Fruit fly (Drosophila melanogaster) whole organism, embryonic: Measurements from ENCODE around the gene nst.
A peak's percentile ranks its signal among the peaks of the same experiment; 100 is the strongest.

Experiments
- B-H2 ChIP-seq: fragments of 200-800 bp; sonication (Bioruptor generic); optimal IDR thresholded peaks from 2 replicates; lab custom pipeline; 2018; ENCODE audit warnings: missing biosample characterization, mild to moderate bottlenecking, missing genetic modification characterization
- CG11560 ChIP-seq: fragments of 200-800 bp; sonication (Bioruptor generic); IDR thresholded peaks from 3 replicates; pipeline ENCODE4 v1.3.6; 2022; ENCODE audit warnings: missing biosample characterization, missing genetic modification characterization
- CG12071 ChIP-seq: fragments of 200-800 bp; sonication (Bioruptor generic); optimal IDR thresholded peaks from 3 replicates; lab custom pipeline; 2018; ENCODE audit warnings: missing biosample characterization, mild to moderate bottlenecking, missing genetic modification characterization
- CG12104 ChIP-seq: fragments of 200-800 bp; sonication (Bioruptor generic); optimal IDR thresholded peaks from 3 replicates; lab custom pipeline; 2016; ENCODE audit warnings: missing biosample characterization, missing genetic modification characterization
- CG12391 ChIP-seq: fragments of 200-800 bp; sonication (Bioruptor generic); optimal IDR thresholded peaks from 3 replicates; lab custom pipeline; 2018; ENCODE audit warnings: missing biosample characterization, mild to moderate bottlenecking, missing genetic modification characterization, moderate library complexity
- CG15514 ChIP-seq: fragments of 200-800 bp; sonication (Bioruptor generic); optimal IDR thresholded peaks from 3 replicates; lab custom pipeline; 2017; ENCODE audit warnings: missing biosample characterization, missing genetic modification characterization, mild to moderate bottlenecking, moderate library complexity, missing genetic modification reagents
- CG18011 ChIP-seq: fragments of 200-800 bp; sonication (Bioruptor generic); optimal IDR thresholded peaks from 2 replicates; lab custom pipeline; 2017; ENCODE audit warnings: missing biosample characterization, missing genetic modification characterization, mild to moderate bottlenecking, moderate library complexity, missing genotype
- CG34376 ChIP-seq: fragments of 200-800 bp; sonication (Bioruptor generic); optimal IDR thresholded peaks from 2 replicates; lab custom pipeline; 2018; ENCODE audit warnings: missing biosample characterization, mild to moderate bottlenecking, missing genetic modification characterization
- CG4854 ChIP-seq: fragments of 200-800 bp; sonication (Bioruptor generic); optimal IDR thresholded peaks from 2 replicates; lab custom pipeline; 2016; ENCODE audit warnings: missing biosample characterization, missing genetic modification characterization, inconsistent platforms
- CG5245 ChIP-seq: fragments of 200-800 bp; sonication (Bioruptor generic); optimal IDR thresholded peaks from 3 replicates; lab custom pipeline; 2016; ENCODE audit warnings: missing biosample characterization, missing genetic modification characterization
- CG6272 ChIP-seq: fragments of 200-800 bp; sonication (Bioruptor generic); IDR thresholded peaks from 2 replicates; pipeline ENCODE4 v1.3.6; 2022; ENCODE audit warnings: missing biosample characterization, missing genetic modification characterization
- CG7372 ChIP-seq: fragments of 200-800 bp; sonication (Bioruptor generic); IDR thresholded peaks from 2 replicates; pipeline ENCODE4 v1.3.6; 2022; ENCODE audit warnings: missing biosample characterization, missing genetic modification characterization
- CG8388 ChIP-seq: fragments of 200-800 bp; sonication (Bioruptor generic); optimal IDR thresholded peaks from 2 replicates; lab custom pipeline; 2019; ENCODE audit warnings: missing biosample characterization, mild to moderate bottlenecking, missing genetic modification characterization, moderate library complexity
- CG9932 ChIP-seq: fragments of 200-800 bp; sonication (Bioruptor generic); IDR thresholded peaks from 2 replicates; pipeline ENCODE4 v1.3.6; 2022; ENCODE audit warnings: missing biosample characterization, missing genetic modification characterization
- Dp ChIP-seq: fragments of 200-800 bp; sonication (Bioruptor generic); optimal IDR thresholded peaks from 2 replicates; lab custom pipeline; 2018; ENCODE audit warnings: missing biosample characterization, mild to moderate bottlenecking, missing genetic modification characterization, moderate library complexity
- Eip74EF ChIP-seq, 2 experiments: fragments of 200-800 bp in 1 of 2; fragments of >200 bp in 1 of 2; sonication (Bioruptor generic) in 1 of 2; optimal IDR thresholded peaks; 2 replicates each; lab custom pipeline; 2017 to 2019; ENCODE audit warnings: missing biosample characterization in 2 of 2, missing genetic modification characterization in 2 of 2, mild to moderate bottlenecking in 1 of 2, moderate library complexity in 1 of 2
- GATAe ChIP-seq: fragments of 200-800 bp; sonication (Bioruptor generic); conservative IDR thresholded peaks from 2 replicates; pipeline ENCODE4 v1.3.6; 2022; ENCODE audit warnings: missing biosample characterization, missing genetic modification characterization
- Gug ChIP-seq: fragments of 200-800 bp; sonication (Bioruptor generic); IDR thresholded peaks from 4 replicates; pipeline ENCODE4 v1.3.6; 2022; ENCODE audit warnings: missing biosample characterization, missing genetic modification characterization
- HLH54F ChIP-seq: fragments of 200-800 bp; sonication (Bioruptor generic); optimal IDR thresholded peaks from 3 replicates; lab custom pipeline; 2016; ENCODE audit warnings: missing biosample characterization, missing genetic modification characterization
- Hr51 ChIP-seq, 2 experiments: fragments of 200-800 bp; sonication (Bioruptor generic); optimal IDR thresholded peaks; 2 replicates in 1 of 2; 3 replicates in 1 of 2; lab custom pipeline; 2016 to 2018; ENCODE audit warnings: missing biosample characterization in 2 of 2, missing genetic modification characterization in 2 of 2, mild to moderate bottlenecking in 1 of 2, moderate library complexity in 1 of 2
- Nf-YB ChIP-seq: fragments of 200-800 bp; sonication (Bioruptor generic); optimal IDR thresholded peaks from 3 replicates; lab custom pipeline; 2019; ENCODE audit warnings: missing biosample characterization, mild to moderate bottlenecking, missing genetic modification characterization, moderate library complexity
- Oli ChIP-seq: fragments of 200-800 bp; sonication (Bioruptor generic); optimal IDR thresholded peaks from 2 replicates; lab custom pipeline; 2018; ENCODE audit warnings: missing biosample characterization, mild to moderate bottlenecking, missing genetic modification characterization, moderate library complexity
- Optix ChIP-seq: fragments of 200-800 bp; sonication (Bioruptor generic); IDR thresholded peaks from 3 replicates; pipeline ENCODE4 v1.3.6; 2022; ENCODE audit warnings: missing biosample characterization, missing genetic modification characterization
- PHDP ChIP-seq: fragments of 200-800 bp; sonication (Bioruptor generic); optimal IDR thresholded peaks from 3 replicates; lab custom pipeline; 2018; ENCODE audit warnings: missing biosample characterization, mild to moderate bottlenecking, missing genetic modification characterization, moderate library complexity
- Sox100B ChIP-seq: fragments of 200-800 bp; sonication (Bioruptor generic); optimal IDR thresholded peaks from 3 replicates; lab custom pipeline; 2018; ENCODE audit warnings: missing biosample characterization, mild to moderate bottlenecking, missing genetic modification characterization
- cad ChIP-seq: fragments of >200 bp; optimal IDR thresholded peaks from 2 replicates; lab custom pipeline; 2017; ENCODE audit warnings: missing biosample characterization, missing genetic modification characterization
- corto ChIP-seq: fragments of 200-800 bp; sonication (Bioruptor generic); optimal IDR thresholded peaks from 2 replicates; lab custom pipeline; 2016; ENCODE audit warnings: missing biosample characterization, mild to moderate bottlenecking, missing genetic modification characterization, moderate library complexity
- ems ChIP-seq: fragments of 200-800 bp; sonication (Bioruptor generic); optimal IDR thresholded peaks from 3 replicates; lab custom pipeline; 2016; ENCODE audit warnings: missing biosample characterization, missing genetic modification characterization
- eyg ChIP-seq: fragments of 200-800 bp; sonication (Bioruptor generic); optimal IDR thresholded peaks from 3 replicates; lab custom pipeline; 2016; ENCODE audit warnings: missing biosample characterization, missing genetic modification characterization
- fd64A ChIP-seq: fragments of 200-800 bp; sonication (Bioruptor generic); optimal IDR thresholded peaks from 3 replicates; lab custom pipeline; 2018; ENCODE audit warnings: missing biosample characterization, mild to moderate bottlenecking, missing genetic modification characterization
- fd96Cb ChIP-seq: fragments of 200-800 bp; sonication (Bioruptor generic); optimal IDR thresholded peaks from 2 replicates; lab custom pipeline; 2018; ENCODE audit warnings: missing biosample characterization, mild to moderate bottlenecking, missing genetic modification characterization, moderate library complexity
- gt ChIP-seq: fragments of 200-800 bp; sonication (Bioruptor generic); IDR thresholded peaks from 2 replicates; pipeline ENCODE4 v1.3.6; 2022; ENCODE audit warnings: missing biosample characterization, missing genetic modification characterization
- h ChIP-seq: fragments of >200 bp; optimal IDR thresholded peaks from 2 replicates; lab custom pipeline; 2017
- hkb ChIP-seq, 2 experiments: fragments of 200-800 bp in 1 of 2; fragments of >200 bp in 1 of 2; sonication (Bioruptor generic) in 1 of 2; IDR thresholded peaks in 1 of 2; optimal IDR thresholded peaks in 1 of 2; 2 replicates each; pipeline versions ENCODE4 v1.3.6 to Lab custom; 2017 to 2022; ENCODE audit warnings: missing biosample characterization in 1 of 2, missing genetic modification characterization in 1 of 2
- lbe ChIP-seq: fragments of 200-800 bp; sonication (Bioruptor generic); optimal IDR thresholded peaks from 2 replicates; lab custom pipeline; 2016; ENCODE audit warnings: missing biosample characterization, mild to moderate bottlenecking, missing genetic modification characterization
- lilli ChIP-seq: fragments of 200-800 bp; sonication (Bioruptor generic); optimal IDR thresholded peaks from 3 replicates; lab custom pipeline; 2016; ENCODE audit warnings: missing biosample characterization, missing genetic modification characterization
- lmd ChIP-seq: fragments of 200-800 bp; sonication (Bioruptor generic); IDR thresholded peaks from 2 replicates; pipeline ENCODE4 v1.3.6; 2022; ENCODE audit warnings: missing biosample characterization, missing genetic modification characterization
- nmo ChIP-seq: fragments of 200-800 bp; sonication (Bioruptor generic); optimal IDR thresholded peaks from 2 replicates; lab custom pipeline; 2018; ENCODE audit warnings: missing biosample characterization, mild to moderate bottlenecking, missing genetic modification characterization, moderate library complexity
- pfk ChIP-seq: fragments of 200-800 bp; sonication (Bioruptor generic); optimal IDR thresholded peaks from 2 replicates; lab custom pipeline; 2018; ENCODE audit warnings: missing biosample characterization, mild to moderate bottlenecking, missing genetic modification characterization, moderate library complexity
- pita ChIP-seq: fragments of 200-800 bp; sonication (Bioruptor generic); optimal IDR thresholded peaks from 2 replicates; lab custom pipeline; 2017; ENCODE audit warnings: missing biosample characterization, mild to moderate bottlenecking, missing genetic modification characterization
- run ChIP-seq: fragments of 200-800 bp; sonication (Bioruptor generic); optimal IDR thresholded peaks from 3 replicates; lab custom pipeline; 2018; ENCODE audit warnings: missing biosample characterization, mild to moderate bottlenecking, missing genetic modification characterization
- sc ChIP-seq, 3 experiments: fragments of >200 bp in 2 of 3; fragments of 200-800 bp in 1 of 3; sonication (Bioruptor generic) in 1 of 3; optimal IDR thresholded peaks; 2 replicates in 2 of 3; 3 replicates in 1 of 3; lab custom pipeline; 2017; ENCODE audit warnings: mild to moderate bottlenecking in 1 of 3, missing biosample characterization in 1 of 3, missing genetic modification characterization in 1 of 3, missing genetic modification reagents in 1 of 3
- schlank ChIP-seq: fragments of 200-800 bp; sonication (Bioruptor generic); optimal IDR thresholded peaks from 2 replicates; lab custom pipeline; 2018; ENCODE audit warnings: missing biosample characterization, mild to moderate bottlenecking, missing genetic modification characterization
- scrt ChIP-seq: fragments of 200-800 bp; sonication (Bioruptor generic); optimal IDR thresholded peaks from 2 replicates; lab custom pipeline; 2018; ENCODE audit warnings: missing biosample characterization, mild to moderate bottlenecking, missing genetic modification characterization, moderate library complexity
- slp2 ChIP-seq: fragments of 200-800 bp; sonication (Bioruptor generic); optimal IDR thresholded peaks from 2 replicates; lab custom pipeline; 2016; ENCODE audit warnings: missing biosample characterization, missing genetic modification characterization
- ttk ChIP-seq: fragments of 200-800 bp; sonication (Bioruptor generic); IDR thresholded peaks from 2 replicates; pipeline ENCODE4 v2.1.2; 2022; ENCODE audit warnings: missing biosample characterization, missing genetic modification characterization
- unc-4 ChIP-seq: fragments of 200-800 bp; sonication (Bioruptor generic); IDR thresholded peaks from 2 replicates; pipeline ENCODE4 v1.3.6; 2022; ENCODE audit warnings: missing biosample characterization, missing genetic modification characterization; ENCODE audit not compliant: partially characterized antibody
- yki ChIP-seq: fragments of >200 bp; optimal IDR thresholded peaks from 3 replicates; lab custom pipeline; 2018
- zen2 ChIP-seq: fragments of 200-800 bp; sonication (Bioruptor generic); IDR thresholded peaks from 3 replicates; pipeline ENCODE4 v1.3.6; 2022; ENCODE audit warnings: missing biosample characterization, missing genetic modification characterization; ENCODE audit not compliant: partially characterized antibody

nst gene

DNA sequence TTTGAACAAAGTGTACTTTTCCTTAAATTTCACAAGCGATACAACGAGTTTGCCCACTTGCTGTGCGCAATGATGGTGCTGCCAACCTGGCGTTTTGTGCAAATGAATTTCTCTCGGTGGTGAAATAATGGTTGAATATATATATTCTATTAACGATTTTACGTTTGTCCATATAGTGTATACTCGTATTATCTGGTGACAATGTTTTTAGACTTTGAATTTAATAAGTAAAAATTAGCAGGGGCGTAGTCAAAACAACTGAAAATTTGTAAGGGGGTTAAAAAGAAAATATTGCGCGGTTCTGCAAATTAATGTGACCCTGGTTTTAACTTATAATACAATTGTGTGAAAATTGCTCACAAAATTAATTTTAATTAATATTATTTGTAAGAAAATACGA is 6.0 kb downstream of the nst start, which contains the start of the genes ver and Gcn5 (continued):
- TF ChIP-seq Gug (GFP tag; lab: Robert Waterston, UW): peak; percentile 94
- TF ChIP-seq CG15514 (GFP tag; lab: Kevin White, UChicago): peak; percentile 91
- TF ChIP-seq B-H2 (GFP tag; lab: Kevin White, UChicago): peak; percentile 86
- peak; percentile 90 for TF ChIP-seq ttk (GFP tag; lab: Robert Waterston, UW)
- TF ChIP-seq CG9932 (GFP tag; lab: Robert Waterston, UW): peak; percentile 95
- peak; percentile 62 for TF ChIP-seq CG34376 (GFP tag; lab: Kevin White, UChicago)
- TF ChIP-seq Sox100B (GFP tag; lab: Kevin White, UChicago): peak; percentile 91
- TF ChIP-seq Hr51 (GFP tag; optimal IDR thresholded peaks at IDR 0.05; lab: Kevin White, UChicago): peak; percentile 81 to 94
- no peak for TF ChIP-seq sc (optimal IDR thresholded peaks at IDR 0.05; lab: Kevin White, UChicago)
- peak; percentile 73 for TF ChIP-seq sc (GFP tag; optimal IDR thresholded peaks at IDR 0.05; lab: Kevin White, UChicago)
- TF ChIP-seq zen2 (GFP tag; lab: Robert Waterston, UW): no peak
- peak; percentile 77 for TF ChIP-seq gt (GFP tag; lab: Robert Waterston, UW)
- TF ChIP-seq Eip74EF (GFP tag; optimal IDR thresholded peaks at IDR 0.05; lab: Kevin White, UChicago): peak in 1 of 2 experiments; percentile 81
- TF ChIP-seq cad (GFP tag; lab: Kevin White, UChicago): no peak
- TF ChIP-seq CG18011 (GFP tag; lab: Kevin White, UChicago): peak; percentile 85
- TF ChIP-seq Oli (tag; lab: Kevin White, UChicago): peak; percentile 90
- TF ChIP-seq Dp (GFP tag; lab: Kevin White, UChicago): peak; percentile 58
- peak; percentile 99 for TF ChIP-seq lbe (GFP tag; lab: Kevin White, UChicago)
- peak; percentile 87 for TF ChIP-seq Optix (GFP tag; lab: Robert Waterston, UW)
- TF ChIP-seq run: peak; percentile 75
- TF ChIP-seq slp2: peak; percentile 66
- no peak for TF ChIP-seq unc-4 (GFP tag; lab: Robert Waterston, UW)
- peak; percentile 81 for TF ChIP-seq scrt (GFP tag; lab: Kevin White, UChicago)
- TF ChIP-seq HLH54F: peak; percentile 89
- TF ChIP-seq PHDP (tag; lab: Kevin White, UChicago): peak; percentile 94
- no peak for TF ChIP-seq yki (lab: Kevin White, UChicago)
- peak; percentile 87 for TF ChIP-seq CG12104 (GFP tag; lab: Kevin White, UChicago)
- peak; percentile 80 for TF ChIP-seq CG12071 (GFP tag; lab: Kevin White, UChicago)
- peak; percentile 73 for TF ChIP-seq eyg (GFP tag; lab: Kevin White, UChicago)
- peak; percentile 95 for TF ChIP-seq CG12391
- TF ChIP-seq fd64A: peak; percentile 25
- peak; percentile 28 for TF ChIP-seq pfk
- peak; percentile 95 for TF ChIP-seq lmd (GFP tag; lab: Robert Waterston, UW)
- TF ChIP-seq pita (GFP tag; lab: Kevin White, UChicago): no peak
- peak; percentile 94 for TF ChIP-seq nmo
- TF ChIP-seq hkb (optimal IDR thresholded peaks at IDR 0.05; lab: Kevin White, UChicago): no peak
- TF ChIP-seq hkb (GFP tag; IDR thresholded peaks at IDR 0.05; lab: Robert Waterston, UW): peak; percentile 96
- peak; percentile 67 for TF ChIP-seq CG5245 (GFP tag; lab: Kevin White, UChicago)
- peak; percentile 89 for TF ChIP-seq corto
- peak; percentile 78; the same call in 2 of the 3 replicates for TF ChIP-seq CG11560 (tag; lab: Robert Waterston, UW)
- TF ChIP-seq lilli (GFP tag; lab: Kevin White, UChicago): peak; percentile 95
- TF ChIP-seq ems (GFP tag; lab: Kevin White, UChicago): peak; percentile 90
- peak; percentile 91 for TF ChIP-seq fd96Cb (tag; lab: Kevin White, UChicago)
- peak; percentile 80 for TF ChIP-seq CG4854 (GFP tag; lab: Kevin White, UChicago)
- peak; percentile 94 for TF ChIP-seq CG7372 (GFP tag; lab: Robert Waterston, UW)
- TF ChIP-seq Nf-YB (GFP tag; lab: Kevin White, UChicago): peak; percentile 78
- no peak for TF ChIP-seq h (lab: Kevin White, UChicago)
- peak; percentile 79 for TF ChIP-seq CG8388 (GFP tag; lab: Kevin White, UChicago)
- 0 out of 2 replicates have a peak, but pooled peaks have one; percentile 60 for TF ChIP-seq GATAe (GFP tag; lab: Robert Waterston, UW)
- TF ChIP-seq CG6272 (GFP tag; lab: Robert Waterston, UW): peak; percentile 94
- TF ChIP-seq schlank (tag; lab: Kevin White, UChicago): peak; percentile 73
